Worm (Caenorhabditis elegans) whole organism, L4 larva: ENCODE measurements around the gene srz-102.

ENCODE experiments used
- ceh-82 ChIP-seq: sonication (generic microtip); optimal IDR thresholded peaks from 2 replicates; lab custom pipeline; 2017; ENCODE audit warnings: missing biosample characterization, missing genetic modification characterization
- dpl-1 ChIP-seq: fragments of 150-350 bp; optimal IDR thresholded peaks from 2 replicates; lab custom pipeline; 2014; ENCODE audit warnings: missing biosample characterization, missing genetic modification reagents, missing genetic modification characterization
- dve-1 ChIP-seq: sonication (generic microtip); optimal IDR thresholded peaks from 2 replicates; lab custom pipeline; 2017; ENCODE audit warnings: antibody characterized with exemption, mild to moderate bottlenecking, missing genetic modification characterization, missing compliant biosample characterization; ENCODE audit not compliant: insufficient read depth
- lsy-2 ChIP-seq, 2 experiments: fragments of 150-350 bp in 1 of 2; sonication (generic microtip) in 1 of 2; optimal IDR thresholded peaks; 2 replicates each; lab custom pipeline; 2014 to 2017; ENCODE audit warnings: missing biosample characterization in 2 of 2, missing genetic modification characterization in 2 of 2
- pha-4 ChIP-seq, 2 experiments: fragments of 150-350 bp in 1 of 2; fragments of 200-800 bp in 1 of 2; sonication (Bioruptor generic) in 1 of 2; IDR thresholded peaks in 1 of 2; optimal IDR thresholded peaks in 1 of 2; 2 replicates each; pipeline versions ENCODE4 v1.3.6 to Lab custom; 2014 to 2022; ENCODE audit warnings: missing genetic modification characterization in 2 of 2, missing genetic modification reagents in 2 of 2, missing biosample characterization in 1 of 2, missing compliant biosample characterization in 1 of 2

ce11 chrV:16697178-16697577 lies 9.9 kb downstream of the srz-102 start, which contains the start of gene srw-41:
- TF ChIP-seq dve-1 (tag; lab: Kevin White, UChicago) (no peak), dpl-1 (GFP tag; lab: Kevin White, UChicago) (no peak), ceh-82 (tag; lab: Kevin White, UChicago) (no peak), lsy-2 (tag; optimal IDR thresholded peaks at IDR 0.05; lab: Kevin White, UChicago) (no peak), pha-4 (GFP tag; IDR thresholded peaks at IDR 0.05; lab: Robert Waterston, UW) (no peak), pha-4 (tag; optimal IDR thresholded peaks at IDR 0.05; lab: Kevin White, UChicago) (no peak)
